Fruit fly (Drosophila melanogaster) Kc167 (cell line): ENCODE measurements around the gene CG13841.

Source experiments
- Myc ChIP-seq: fragments of >200 bp; optimal IDR thresholded peaks from 2 replicates; lab custom pipeline; 2017; ENCODE audit warnings: missing external identifiers
- Sin3A ChIP-seq: fragments of >200 bp; optimal IDR thresholded peaks from 2 replicates; lab custom pipeline; 2018; ENCODE audit warnings: missing external identifiers
- h ChIP-seq: fragments of >200 bp; optimal IDR thresholded peaks from 3 replicates; lab custom pipeline; 2018; ENCODE audit warnings: missing external identifiers
- insv ChIP-seq: fragments of >200 bp; optimal IDR thresholded peaks from 3 replicates; lab custom pipeline; 2018; ENCODE audit warnings: missing external identifiers
- psq ChIP-seq: fragments of >200 bp; optimal IDR thresholded peaks from 2 replicates; lab custom pipeline; 2017; ENCODE audit warnings: missing external identifiers

Gene CG13841

DNA sequence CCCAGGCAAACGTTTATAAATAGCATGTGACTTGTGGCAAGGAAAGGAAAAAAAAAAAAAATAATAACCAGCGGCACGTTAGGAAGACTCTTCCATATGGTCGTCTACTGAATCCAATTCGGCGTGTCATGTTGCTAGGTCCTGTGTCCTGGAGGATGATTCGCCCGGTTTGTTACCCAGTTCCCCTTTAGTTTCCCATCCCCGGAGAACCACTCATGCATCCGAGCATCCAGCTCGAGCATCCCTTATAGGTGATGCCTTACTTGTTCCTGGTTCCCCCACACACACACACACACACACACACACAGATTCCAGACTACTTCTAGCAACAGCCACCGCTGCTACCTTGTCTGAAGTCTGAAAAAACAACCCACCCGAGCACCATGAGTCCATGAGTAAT lies 49.6 kb downstream of the CG13841 start:
- TF ChIP-seq Sin3A (lab: Kevin White, UChicago) (no peak), insv (lab: Kevin White, UChicago) (no peak), h (lab: Kevin White, UChicago) (no peak), Myc (lab: Kevin White, UChicago) (no peak), psq (lab: Kevin White, UChicago) (no peak)
